Worm (Caenorhabditis elegans): ENCODE results near the gene F11C1.4.

ce11 chrX:12989205-12989604 is 12.3 kb downstream of the F11C1.4 start, which contains the start of gene F11C1.7:
- TF ChIP-seq nfya-1 (tag; optimal IDR thresholded peaks at IDR 0.05) (no peak), K09A11.1 (tag; optimal IDR thresholded peaks at IDR 0.05; ENCODE audit: insufficient read depth) (no peak), pat-9 (tag; optimal IDR thresholded peaks at IDR 0.05) (no peak), ttx-3 (tag; optimal IDR thresholded peaks at IDR 0.05) (no peak), ceh-18 (tag; optimal IDR thresholded peaks at IDR 0.05) (no peak), tbx-2 (tag; optimal IDR thresholded peaks at IDR 0.05) (no peak), hlh-30 (tag; optimal IDR thresholded peaks at IDR 0.05; ENCODE audit: insufficient read depth) (no peak)
